Worm (Caenorhabditis elegans) whole organism, young adult: Measurements from ENCODE around the gene nphp-4.

Experiments
- B0019.2 ChIP-seq: fragments of 200-800 bp; sonication (Bioruptor generic); conservative IDR thresholded peaks from 2 replicates; pipeline ENCODE4 v1.3.6; 2022; ENCODE audit warnings: missing genetic modification reagents, missing genetic modification characterization, missing compliant biosample characterization
- B0261.1 ChIP-seq: sonication (generic microtip); optimal IDR thresholded peaks from 2 replicates; lab custom pipeline; 2016; ENCODE audit warnings: mild to moderate bottlenecking, missing genetic modification characterization, moderate library complexity, missing compliant biosample characterization
- C06A6.2 ChIP-seq: fragments of 200-800 bp; sonication (Bioruptor generic); conservative IDR thresholded peaks from 2 replicates; pipeline ENCODE4 v1.3.6; 2022; ENCODE audit warnings: missing genetic modification characterization, missing compliant biosample characterization
- F22D6.2 ChIP-seq: sonication (generic microtip); optimal IDR thresholded peaks from 2 replicates; lab custom pipeline; 2016; ENCODE audit warnings: mild to moderate bottlenecking, missing genetic modification characterization, missing compliant biosample characterization
- F23B12.7 ChIP-seq: sonication (generic microtip); optimal IDR thresholded peaks from 2 replicates; lab custom pipeline; 2017; ENCODE audit warnings: missing genetic modification characterization, mild to moderate bottlenecking, missing compliant biosample characterization, antibody characterized with exemption, moderate library complexity; ENCODE audit not compliant: insufficient read depth
- F33H1.4 ChIP-seq: fragments of 200-800 bp; sonication (Bioruptor generic); IDR thresholded peaks from 2 replicates; pipeline ENCODE4 v1.3.6; 2022; ENCODE audit warnings: missing genetic modification reagents, missing genetic modification characterization, missing compliant biosample characterization
- F37B4.10 ChIP-seq: fragments of 200-800 bp; sonication (Bioruptor generic); IDR thresholded peaks from 2 replicates; pipeline ENCODE4 v1.3.6; 2022; ENCODE audit warnings: missing genetic modification characterization, missing compliant biosample characterization
- F52B5.7 ChIP-seq: sonication (generic microtip); optimal IDR thresholded peaks from 2 replicates; lab custom pipeline; 2016; ENCODE audit warnings: mild to moderate bottlenecking, missing genetic modification characterization, missing compliant biosample characterization
- F55B11.4 ChIP-seq: sonication (generic microtip); optimal IDR thresholded peaks from 2 replicates; lab custom pipeline; 2016; ENCODE audit warnings: missing compliant biosample characterization, missing genetic modification characterization, borderline replicate concordance; ENCODE audit not compliant: insufficient read depth
- ama-1 ChIP-seq, 3 experiments: fragments of 150-350 bp in 1 of 3; sonication (generic microtip) in 2 of 3; optimal IDR thresholded peaks; 2 replicates each; lab custom pipeline; 2014 to 2018; ENCODE audit warnings: missing biosample characterization in 2 of 3, missing genetic modification characterization in 2 of 3, missing genetic modification reagents in 2 of 3
- aptf-2 ChIP-seq: fragments of 200-800 bp; sonication (Bioruptor generic); conservative IDR thresholded peaks from 2 replicates; pipeline ENCODE4 v1.3.6; 2022; ENCODE audit warnings: missing genetic modification reagents, missing genetic modification characterization, missing compliant biosample characterization
- bed-1 ChIP-seq: fragments of 200-800 bp; sonication (Bioruptor generic); IDR thresholded peaks from 2 replicates; pipeline ENCODE4 v1.3.6; 2022; ENCODE audit warnings: missing genetic modification reagents, missing genetic modification characterization, missing compliant biosample characterization
- cebp-2 ChIP-seq: fragments of 200-800 bp; sonication (Bioruptor generic); IDR thresholded peaks from 2 replicates; pipeline ENCODE4 v1.3.6; 2022; ENCODE audit warnings: missing genetic modification characterization, missing compliant biosample characterization
- ceh-27 ChIP-seq: fragments of 200-800 bp; sonication (Bioruptor generic); optimal IDR thresholded peaks from 2 replicates; lab custom pipeline; 2018; ENCODE audit warnings: mild to moderate bottlenecking, missing genetic modification characterization, moderate library complexity, missing compliant biosample characterization
- chd-7 ChIP-seq: sonication (generic microtip); optimal IDR thresholded peaks from 2 replicates; lab custom pipeline; 2016; ENCODE audit warnings: mild to moderate bottlenecking, missing genetic modification characterization, moderate library complexity, missing compliant biosample characterization
- dox-1 ChIP-seq: fragments of 200-800 bp; sonication (Bioruptor generic); IDR thresholded peaks from 2 replicates; pipeline ENCODE4 v1.3.6; 2022; ENCODE audit warnings: missing genetic modification reagents, missing genetic modification characterization, missing compliant biosample characterization
- dpff-1 ChIP-seq: sonication (generic microtip); optimal IDR thresholded peaks from 2 replicates; lab custom pipeline; 2017; ENCODE audit warnings: mild to moderate bottlenecking, missing genetic modification characterization, missing compliant biosample characterization
- egl-44 ChIP-seq: fragments of 200-800 bp; sonication (Bioruptor generic); IDR thresholded peaks from 2 replicates; pipeline ENCODE4 v1.3.6; 2022; ENCODE audit warnings: missing genetic modification reagents, missing genetic modification characterization, missing compliant biosample characterization
- ets-4 ChIP-seq: fragments of 200-800 bp; sonication (Bioruptor generic); optimal IDR thresholded peaks from 2 replicates; lab custom pipeline; 2018; ENCODE audit warnings: mild to moderate bottlenecking, missing genetic modification characterization, missing compliant biosample characterization
- gei-17 ChIP-seq: fragments of 200-800 bp; sonication (Bioruptor generic); optimal IDR thresholded peaks from 2 replicates; lab custom pipeline; 2018; ENCODE audit warnings: mild to moderate bottlenecking, missing genetic modification characterization, missing compliant biosample characterization
- him-1 ChIP-seq: sonication (generic microtip); optimal IDR thresholded peaks from 2 replicates; lab custom pipeline; 2016; ENCODE audit warnings: missing genotype, missing genetic modification reagents, missing genetic modification characterization, missing compliant biosample characterization
- hrde-1 ChIP-seq: sonication (generic microtip); optimal IDR thresholded peaks from 2 replicates; lab custom pipeline; 2016; ENCODE audit warnings: missing genetic modification characterization, mild to moderate bottlenecking, missing compliant biosample characterization, moderate library complexity, missing genotype, missing genetic modification reagents, borderline replicate concordance
- let-526 ChIP-seq: fragments of 200-800 bp; sonication (Bioruptor generic); IDR thresholded peaks from 2 replicates; pipeline ENCODE4 v1.3.6; 2022; ENCODE audit warnings: missing genetic modification reagents, missing genetic modification characterization, missing compliant biosample characterization
- lin-35 ChIP-seq, 3 experiments: fragments of 150-350 bp in 2 of 3; sonication (generic microtip) in 1 of 3; optimal IDR thresholded peaks; 2 replicates each; lab custom pipeline; 2014 to 2018; ENCODE audit warnings: missing biosample characterization in 3 of 3, missing genetic modification characterization in 3 of 3, missing genetic modification reagents in 3 of 3
- lin-40 ChIP-seq: sonication (generic microtip); optimal IDR thresholded peaks from 2 replicates; lab custom pipeline; 2016; ENCODE audit warnings: missing genetic modification characterization, mild to moderate bottlenecking, missing compliant biosample characterization, missing genotype, missing genetic modification reagents
- lin-54 ChIP-seq: fragments of 200-800 bp; sonication (Bioruptor generic); optimal IDR thresholded peaks from 2 replicates; lab custom pipeline; 2018; ENCODE audit warnings: mild to moderate bottlenecking, missing genetic modification characterization, missing compliant biosample characterization
- lsy-27 ChIP-seq: sonication (generic microtip); optimal IDR thresholded peaks from 2 replicates; lab custom pipeline; 2017; ENCODE audit warnings: missing genetic modification characterization, mild to moderate bottlenecking, missing compliant biosample characterization, antibody characterized with exemption, missing genotype, borderline replicate concordance; ENCODE audit not compliant: insufficient read depth
- madf-10 ChIP-seq: sonication (generic microtip); optimal IDR thresholded peaks from 2 replicates; lab custom pipeline; 2016; ENCODE audit warnings: mild to moderate bottlenecking, missing genetic modification characterization, missing compliant biosample characterization
- madf-8 ChIP-seq: fragments of 200-800 bp; sonication (Bioruptor generic); conservative IDR thresholded peaks from 2 replicates; pipeline ENCODE4 v1.3.6; 2022; ENCODE audit warnings: missing genetic modification reagents, missing genetic modification characterization, missing compliant biosample characterization
- mes-4 ChIP-seq: sonication (generic microtip); optimal IDR thresholded peaks from 2 replicates; lab custom pipeline; 2016; ENCODE audit warnings: missing genotype, missing genetic modification characterization, missing compliant biosample characterization
- mxl-1 ChIP-seq: sonication (generic microtip); optimal IDR thresholded peaks from 2 replicates; lab custom pipeline; 2016; ENCODE audit warnings: missing genetic modification characterization, missing compliant biosample characterization
- nfya-1 ChIP-seq: sonication (generic microtip); optimal IDR thresholded peaks from 2 replicates; lab custom pipeline; 2017; ENCODE audit warnings: antibody characterized with exemption, missing compliant biosample characterization, missing genetic modification characterization, borderline replicate concordance; ENCODE audit not compliant: insufficient read depth
- nfyb-1 ChIP-seq: fragments of 200-800 bp; sonication (Bioruptor generic); IDR thresholded peaks from 2 replicates; pipeline ENCODE4 v1.3.6; 2022; ENCODE audit warnings: missing genetic modification reagents, missing genetic modification characterization, missing compliant biosample characterization
- nhr-120 ChIP-seq: fragments of 200-800 bp; sonication (Bioruptor generic); IDR thresholded peaks from 2 replicates; pipeline ENCODE4 v1.3.6; 2022; ENCODE audit warnings: missing genetic modification characterization, missing compliant biosample characterization
- nhr-179 ChIP-seq: sonication (generic microtip); optimal IDR thresholded peaks from 2 replicates; lab custom pipeline; 2016; ENCODE audit warnings: mild to moderate bottlenecking, missing genetic modification characterization, missing compliant biosample characterization
- rcor-1 ChIP-seq: fragments of 200-800 bp; sonication (Bioruptor generic); IDR thresholded peaks from 2 replicates; pipeline ENCODE4 v1.3.6; 2022; ENCODE audit warnings: missing genetic modification reagents, missing genetic modification characterization, missing compliant biosample characterization
- rpc-1 ChIP-seq, 2 experiments: fragments of 150-350 bp in 1 of 2; sonication (generic microtip) in 1 of 2; optimal IDR thresholded peaks; 2 replicates each; lab custom pipeline; 2014 to 2018; ENCODE audit warnings: missing biosample characterization in 1 of 2, missing genetic modification characterization in 1 of 2, missing genetic modification reagents in 1 of 2, missing genotype in 1 of 2
- snpc-1.1 ChIP-seq: sonication (generic microtip); optimal IDR thresholded peaks from 2 replicates; lab custom pipeline; 2017; ENCODE audit warnings: missing genetic modification characterization, mild to moderate bottlenecking, missing compliant biosample characterization, antibody characterized with exemption, moderate library complexity, missing genotype, missing genetic modification reagents; ENCODE audit not compliant: insufficient read depth
- snpc-1.3 ChIP-seq: sonication (generic microtip); optimal IDR thresholded peaks from 2 replicates; lab custom pipeline; 2017; ENCODE audit warnings: missing genetic modification characterization, mild to moderate bottlenecking, missing compliant biosample characterization, antibody characterized with exemption, moderate library complexity, missing genotype, missing genetic modification reagents; ENCODE audit not compliant: insufficient read depth
- sptf-2 ChIP-seq: fragments of 200-800 bp; sonication (Bioruptor generic); optimal IDR thresholded peaks from 2 replicates; lab custom pipeline; 2018; ENCODE audit warnings: mild to moderate bottlenecking, missing genetic modification characterization, missing compliant biosample characterization
- unc-62 ChIP-seq: fragments of 150-350 bp; optimal IDR thresholded peaks from 2 replicates; lab custom pipeline; 2014; ENCODE audit warnings: missing biosample characterization, missing genetic modification reagents, missing genetic modification characterization
- xnd-1 ChIP-seq: sonication (generic microtip); optimal IDR thresholded peaks from 2 replicates; lab custom pipeline; 2016; ENCODE audit warnings: missing genotype, missing genetic modification reagents, missing genetic modification characterization, missing compliant biosample characterization
- zim-3 ChIP-seq: sonication (generic microtip); optimal IDR thresholded peaks from 2 replicates; lab custom pipeline; 2017; ENCODE audit warnings: mild to moderate bottlenecking, missing genetic modification characterization, moderate library complexity, missing compliant biosample characterization
- ztf-22 ChIP-seq: fragments of 200-800 bp; sonication (Bioruptor generic); optimal IDR thresholded peaks from 2 replicates; lab custom pipeline; 2018; ENCODE audit warnings: mild to moderate bottlenecking, missing genetic modification characterization, moderate library complexity, missing compliant biosample characterization
- ztf-28 ChIP-seq: fragments of 200-800 bp; sonication (Bioruptor generic); IDR thresholded peaks from 2 replicates; pipeline ENCODE4 v1.3.6; 2022; ENCODE audit warnings: missing genetic modification reagents, missing genetic modification characterization, missing compliant biosample characterization

The nphp-4 gene

DNA sequence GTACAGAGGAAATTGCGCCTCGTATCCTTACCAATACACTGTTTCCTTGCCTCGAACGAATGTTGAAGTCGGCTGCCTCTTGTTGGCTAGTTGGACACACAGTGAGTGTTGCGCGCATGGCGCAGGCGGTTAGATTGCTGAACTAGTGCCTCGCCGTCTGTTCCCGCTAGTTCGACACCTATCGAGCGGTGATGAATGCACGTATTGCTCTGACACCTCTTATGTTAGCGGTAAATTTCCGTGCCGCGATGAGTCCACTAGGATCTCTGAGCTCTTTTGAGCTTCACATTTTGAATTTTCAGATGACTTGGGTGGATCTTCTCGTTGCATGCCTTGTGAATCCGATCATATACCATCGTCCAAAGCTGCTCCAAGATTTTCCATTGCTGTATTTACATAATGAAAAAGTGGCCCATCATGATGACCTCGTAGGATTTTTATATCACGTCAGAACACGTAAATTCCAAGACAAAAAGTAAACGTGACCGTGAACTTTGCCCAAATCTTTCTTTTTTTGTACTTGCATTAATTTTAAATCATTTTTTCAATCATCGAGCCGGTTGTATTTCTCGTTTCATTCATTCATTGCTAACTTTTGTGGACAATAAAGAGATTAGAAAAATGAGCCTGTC is 60.6 kb downstream of the nphp-4 start, which contains the start of gene F55A11.11 (continued):
- peak; percentile 73 for TF ChIP-seq lin-40 (tag; lab: Kevin White, UChicago)
- TF ChIP-seq sptf-2 (GFP tag; lab: Kevin White, UChicago): peak; percentile 60
- peak; percentile 84 for TF ChIP-seq rcor-1 (GFP tag; lab: Robert Waterston, UW)
- peak; percentile 84 for TF ChIP-seq mes-4 (tag; lab: Kevin White, UChicago)
- TF ChIP-seq chd-7: peak; percentile 92
- TF ChIP-seq aptf-2: 0 out of 2 replicates have a peak, but pooled peaks have one; percentile 7
- TF ChIP-seq snpc-1.3 (tag; lab: Kevin White, UChicago): peak; percentile 85
- no peak for TF ChIP-seq F55B11.4
- 0 out of 2 replicates have a peak, but pooled peaks have one; percentile 81 for TF ChIP-seq F37B4.10 (GFP tag; lab: Robert Waterston, UW)
- no peak for TF ChIP-seq nfya-1
- peak; percentile 81 for TF ChIP-seq lin-54
- TF ChIP-seq ztf-22 (GFP tag; lab: Kevin White, UChicago): peak; percentile 76
- peak; percentile 82 for TF ChIP-seq ets-4 (GFP tag; lab: Kevin White, UChicago)
- TF ChIP-seq C06A6.2: peak; percentile 65; the same call in 1 of the 2 replicates
- TF ChIP-seq nhr-179 (tag; lab: Kevin White, UChicago): peak; percentile 48
- TF ChIP-seq gei-17 (GFP tag; lab: Kevin White, UChicago): peak; percentile 46
- TF ChIP-seq ztf-28 (GFP tag; lab: Robert Waterston, UW): peak; percentile 88
- peak; percentile 97 for TF ChIP-seq zim-3 (tag; lab: Kevin White, UChicago)
- no peak for TF ChIP-seq dpff-1 (tag; lab: Kevin White, UChicago)
- peak; percentile 89 for TF ChIP-seq madf-10 (tag; lab: Kevin White, UChicago)
- no peak for TF ChIP-seq nhr-120
- peak; percentile 63 for TF ChIP-seq F22D6.2 (tag; lab: Kevin White, UChicago)
- TF ChIP-seq hrde-1: peak; percentile 92
- 0 out of 2 replicates have a peak, but pooled peaks have one; percentile 42 for TF ChIP-seq bed-1 (GFP tag; lab: Robert Waterston, UW)
- TF ChIP-seq snpc-1.1 (tag; lab: Kevin White, UChicago): peak; percentile 69
- peak; percentile 91 for TF ChIP-seq ceh-27 (GFP tag; lab: Kevin White, UChicago)
- TF ChIP-seq ama-1 (optimal IDR thresholded peaks at IDR 0.05; lab: Kevin White, UChicago): no peak
- TF ChIP-seq ama-1 (GFP tag; optimal IDR thresholded peaks at IDR 0.05; lab: Kevin White, UChicago): peak; percentile 55 to 91
- TF ChIP-seq let-526: peak; percentile 90
- peak; percentile 79 for TF ChIP-seq lsy-27 (tag; lab: Kevin White, UChicago)
- TF ChIP-seq dox-1 (GFP tag; lab: Robert Waterston, UW): peak; percentile 93; the same call in 1 of the 2 replicates
- peak; percentile 96 for TF ChIP-seq nfyb-1 (GFP tag; lab: Robert Waterston, UW)
- peak; percentile 96 for TF ChIP-seq egl-44 (GFP tag; lab: Robert Waterston, UW)
- TF ChIP-seq unc-62 (GFP tag; lab: Kevin White, UChicago): peak; percentile 54
- TF ChIP-seq lin-35 (GFP tag; optimal IDR thresholded peaks at IDR 0.05; lab: Kevin White, UChicago): peak in 2 of 3 experiments; percentile 24 to 85
- TF ChIP-seq F33H1.4 (GFP tag; lab: Robert Waterston, UW): peak; percentile 61
- TF ChIP-seq him-1 (tag; lab: Kevin White, UChicago): peak; percentile 97
- peak; percentile 73 for TF ChIP-seq F23B12.7 (tag; lab: Kevin White, UChicago)
- peak; percentile 92 for TF ChIP-seq cebp-2
- TF ChIP-seq xnd-1 (tag; lab: Kevin White, UChicago): peak; percentile 33
- peak; percentile 37; the same call in 1 of the 2 replicates for TF ChIP-seq madf-8
- TF ChIP-seq F52B5.7 (tag; lab: Kevin White, UChicago): peak; percentile 98
- TF ChIP-seq rpc-1 (optimal IDR thresholded peaks at IDR 0.05; lab: Kevin White, UChicago): peak; percentile 97
- TF ChIP-seq rpc-1 (tag; optimal IDR thresholded peaks at IDR 0.05; lab: Kevin White, UChicago): peak; percentile 98
- TF ChIP-seq B0019.2 (GFP tag; lab: Robert Waterston, UW): peak; percentile 76
- peak; percentile 94 for TF ChIP-seq mxl-1 (tag; lab: Kevin White, UChicago)
- peak; percentile 99 for TF ChIP-seq B0261.1 (tag; lab: Kevin White, UChicago)
